Fruit fly (Drosophila melanogaster): ENCODE measurements around the gene Ak3.

Gene Ak3

DNA sequence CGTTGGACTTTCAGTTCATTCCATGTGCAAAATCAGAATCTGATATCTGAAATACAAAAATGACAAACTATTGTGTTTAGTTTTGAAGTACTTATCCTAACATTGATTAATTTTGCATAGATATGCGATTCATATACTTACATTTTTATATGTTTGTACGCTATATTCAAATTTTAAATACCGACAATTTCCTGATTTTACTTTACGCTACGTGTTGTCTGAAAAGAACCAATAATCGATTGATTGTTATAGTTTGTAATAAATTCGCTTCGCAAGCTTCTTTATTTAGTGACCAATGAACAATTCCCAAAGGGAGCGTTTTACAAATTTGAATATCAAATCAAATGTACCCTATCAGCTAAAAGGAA is at the start of gene Ak3:
TSS of gene Ak3 (minus strand) at position 69 of the 368 bp plus-strand sequence.
- no peak for TF ChIP-seq Pif1A (GFP tag; optimal IDR thresholded peaks at IDR 0.05)
- no peak for TF ChIP-seq CG8159 (tag; optimal IDR thresholded peaks at IDR 0.05)
- no peak for TF ChIP-seq CG12605 (GFP tag; IDR thresholded peaks at IDR 0.05)
- TF ChIP-seq CG14655 (GFP tag; optimal IDR thresholded peaks at IDR 0.05), result no peak
- no peak for TF ChIP-seq CG10348 (GFP tag; IDR thresholded peaks at IDR 0.05)
- no peak for TF ChIP-seq gl (tag; optimal IDR thresholded peaks at IDR 0.05)
- TF ChIP-seq CG15710 (tag; optimal IDR thresholded peaks at IDR 0.05), result no peak
- TF ChIP-seq CG4496 (GFP tag; IDR thresholded peaks at IDR 0.05), result no peak
- TF ChIP-seq CG8301 (tag; optimal IDR thresholded peaks at IDR 0.05), result no peak
- TF ChIP-seq Pif1B (GFP tag; optimal IDR thresholded peaks at IDR 0.05), result no peak
- TF ChIP-seq Snoo (tag; optimal IDR thresholded peaks at IDR 0.05), result no peak
- no peak for TF ChIP-seq CG32121 (GFP tag; IDR thresholded peaks at IDR 0.05)
- TF ChIP-seq EcR (GFP tag; optimal IDR thresholded peaks at IDR 0.05), result no peak

DNA sequence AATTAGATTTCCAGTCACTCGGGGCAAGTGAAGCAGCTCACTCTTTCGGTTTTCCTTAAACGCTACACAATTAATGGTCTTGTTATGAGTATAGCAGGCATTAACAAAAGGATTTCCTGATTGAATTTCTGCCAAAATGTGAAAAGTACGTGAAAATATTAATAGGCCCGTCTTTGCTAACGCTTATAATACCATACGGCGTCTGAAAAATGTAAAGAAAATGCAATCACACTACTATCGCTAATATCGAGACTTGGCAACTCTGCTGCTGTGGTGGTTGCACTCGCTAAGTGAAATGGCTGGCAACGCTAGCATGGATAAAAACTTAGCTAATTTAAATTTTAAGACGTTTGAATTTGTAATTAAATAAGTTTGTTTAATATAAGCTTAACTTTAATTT is 3.9 kb upstream of the Ak3 start, which contains the start of gene CG6621:
TSS of gene CG6621 (minus strand) at position 205 of the 400 bp plus-strand sequence.
- no peak for TF ChIP-seq Snoo (tag; optimal IDR thresholded peaks at IDR 0.05)
- TF ChIP-seq CG15710 (tag; optimal IDR thresholded peaks at IDR 0.05), result no peak
- no peak for TF ChIP-seq CG10348 (GFP tag; IDR thresholded peaks at IDR 0.05)
- TF ChIP-seq CG34367 (tag; optimal IDR thresholded peaks at IDR 0.05), result no peak
- TF ChIP-seq D1 (tag; optimal IDR thresholded peaks at IDR 0.05), result no peak
- no peak for TF ChIP-seq CG14655 (GFP tag; optimal IDR thresholded peaks at IDR 0.05)
- no peak for TF ChIP-seq CG4496 (GFP tag; IDR thresholded peaks at IDR 0.05)
- TF ChIP-seq Pif1B (GFP tag; optimal IDR thresholded peaks at IDR 0.05), result no peak
- TF ChIP-seq CG8159 (tag; optimal IDR thresholded peaks at IDR 0.05), result no peak
- TF ChIP-seq Ets98B (GFP tag; IDR thresholded peaks at IDR 0.05), result no peak
- no peak for TF ChIP-seq CG12605 (GFP tag; IDR thresholded peaks at IDR 0.05)
- TF ChIP-seq rn (GFP tag; IDR thresholded peaks at IDR 0.05), result no peak
- TF ChIP-seq CG13204 (GFP tag; optimal IDR thresholded peaks at IDR 0.05), result no peak
- no peak for TF ChIP-seq EcR (GFP tag; optimal IDR thresholded peaks at IDR 0.05)
- no peak for TF ChIP-seq CG8301 (tag; optimal IDR thresholded peaks at IDR 0.05)
- no peak for TF ChIP-seq fd96Ca (GFP tag; IDR thresholded peaks at IDR 0.05)
- TF ChIP-seq CG9948 (tag; optimal IDR thresholded peaks at IDR 0.05), result no peak
- TF ChIP-seq gl (tag; optimal IDR thresholded peaks at IDR 0.05), result no peak

DNA sequence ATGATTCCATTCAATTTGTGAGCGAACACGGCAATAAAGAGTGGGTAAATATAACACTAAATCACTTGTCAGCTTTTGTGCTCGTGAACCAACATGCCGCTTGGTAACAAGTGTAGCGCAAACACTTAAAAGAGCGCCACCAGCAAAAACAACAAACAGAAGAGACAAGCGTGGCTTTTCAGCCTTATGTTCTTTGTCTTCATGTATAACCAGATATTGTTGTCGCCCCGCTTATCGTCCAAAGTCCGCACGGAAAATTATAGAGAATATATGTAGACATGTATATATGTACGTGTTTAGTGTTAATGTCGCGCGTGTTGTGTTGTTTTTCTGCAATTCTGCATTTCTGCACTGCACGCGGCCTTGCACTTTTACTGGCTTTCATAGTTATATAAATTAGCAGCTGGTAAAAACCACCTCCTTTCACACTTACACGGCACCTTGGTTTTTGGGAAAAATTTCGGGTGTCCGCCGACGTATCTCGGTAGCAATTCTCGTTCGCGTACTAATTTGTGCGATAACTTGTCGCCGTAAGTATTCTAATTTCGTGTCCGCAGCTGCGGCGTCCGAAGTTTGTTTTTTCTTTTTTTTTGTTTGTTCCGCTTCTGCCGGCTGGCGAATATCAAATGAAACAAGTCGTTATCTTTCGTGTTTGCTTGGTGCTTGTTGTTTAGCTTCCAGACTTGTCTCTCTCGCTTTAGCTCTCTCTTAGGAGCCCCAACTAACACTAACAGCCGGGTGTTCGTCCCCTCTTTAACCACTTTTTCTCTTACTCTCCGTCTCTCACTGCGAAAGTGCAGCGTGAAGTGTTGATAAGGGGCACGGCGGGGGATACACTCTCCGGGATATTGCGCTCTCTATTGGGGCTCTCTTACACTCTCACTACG is 512 bp downstream of the Ak3 start:
- TF ChIP-seq gl (tag; optimal IDR thresholded peaks at IDR 0.05), result peak; percentile 94
- TF ChIP-seq CG32121 (GFP tag; IDR thresholded peaks at IDR 0.05), result peak; percentile 57; the same call in 1 of the 2 replicates
- TF ChIP-seq Ets98B (GFP tag; IDR thresholded peaks at IDR 0.05), result peak; percentile 82
- peak; percentile 35 for TF ChIP-seq CG15710 (tag; optimal IDR thresholded peaks at IDR 0.05)
- TF ChIP-seq CG8301 (tag; optimal IDR thresholded peaks at IDR 0.05), result peak; percentile 51
- TF ChIP-seq CG34367 (tag; optimal IDR thresholded peaks at IDR 0.05), result peak; percentile 36
- peak; percentile 24 for TF ChIP-seq EcR (GFP tag; optimal IDR thresholded peaks at IDR 0.05)
- TF ChIP-seq CG13204 (GFP tag; optimal IDR thresholded peaks at IDR 0.05), result peak; percentile 90
- peak; percentile 28; the same call in 1 of the 2 replicates for TF ChIP-seq rn (GFP tag; IDR thresholded peaks at IDR 0.05)
- peak; percentile 56 for TF ChIP-seq Pif1A (GFP tag; optimal IDR thresholded peaks at IDR 0.05)
- peak; percentile 54 for TF ChIP-seq Pif1B (GFP tag; optimal IDR thresholded peaks at IDR 0.05)
- peak; percentile 37 for TF ChIP-seq CG17806 (tag; optimal IDR thresholded peaks at IDR 0.05)
- TF ChIP-seq CG8159 (tag; optimal IDR thresholded peaks at IDR 0.05), result peak; percentile 60
- TF ChIP-seq CG4496 (GFP tag; IDR thresholded peaks at IDR 0.05), result peak; percentile 78
- TF ChIP-seq CG12605 (GFP tag; IDR thresholded peaks at IDR 0.05), result peak; percentile 90
- peak; percentile 71 for TF ChIP-seq fd96Ca (GFP tag; IDR thresholded peaks at IDR 0.05)
- no peak for TF ChIP-seq CG10348 (GFP tag; IDR thresholded peaks at IDR 0.05)
- peak; percentile 74 for TF ChIP-seq CG14655 (GFP tag; optimal IDR thresholded peaks at IDR 0.05)
- peak; percentile 26 for TF ChIP-seq Snoo (tag; optimal IDR thresholded peaks at IDR 0.05)
- TF ChIP-seq D1 (tag; optimal IDR thresholded peaks at IDR 0.05), result peak; percentile 7
- no peak for TF ChIP-seq CG9948 (tag; optimal IDR thresholded peaks at IDR 0.05)

DNA sequence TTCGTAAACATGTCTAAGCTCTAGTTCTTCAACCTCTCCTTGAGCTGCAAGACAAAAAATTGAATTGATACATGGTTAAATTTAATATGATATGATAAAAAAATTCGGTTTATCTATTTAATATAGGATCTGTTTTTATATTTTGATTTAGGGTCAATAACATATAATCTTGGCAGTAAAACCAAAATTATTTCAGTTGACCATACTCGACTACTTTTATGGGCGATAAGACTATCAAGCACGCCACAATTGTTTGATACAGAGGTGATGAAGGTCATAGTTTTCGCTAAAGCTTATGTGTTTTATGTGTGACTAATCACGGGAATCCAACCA is 1.1 kb downstream of the Ak3 start:
- TF ChIP-seq Pif1B (GFP tag; optimal IDR thresholded peaks at IDR 0.05), result no peak
- no peak for TF ChIP-seq CG15710 (tag; optimal IDR thresholded peaks at IDR 0.05)
- no peak for TF ChIP-seq rn (GFP tag; IDR thresholded peaks at IDR 0.05)
- TF ChIP-seq CG32121 (GFP tag; IDR thresholded peaks at IDR 0.05), result no peak
- no peak for TF ChIP-seq Pif1A (GFP tag; optimal IDR thresholded peaks at IDR 0.05)
- TF ChIP-seq CG34367 (tag; optimal IDR thresholded peaks at IDR 0.05), result no peak
- no peak for TF ChIP-seq CG4496 (GFP tag; IDR thresholded peaks at IDR 0.05)
- TF ChIP-seq D1 (tag; optimal IDR thresholded peaks at IDR 0.05), result no peak
- no peak for TF ChIP-seq CG8301 (tag; optimal IDR thresholded peaks at IDR 0.05)
- no peak for TF ChIP-seq EcR (GFP tag; optimal IDR thresholded peaks at IDR 0.05)
- TF ChIP-seq fd96Ca (GFP tag; IDR thresholded peaks at IDR 0.05), result no peak
- TF ChIP-seq CG10348 (GFP tag; IDR thresholded peaks at IDR 0.05), result no peak
- TF ChIP-seq CG14655 (GFP tag; optimal IDR thresholded peaks at IDR 0.05), result no peak
- no peak for TF ChIP-seq CG8159 (tag; optimal IDR thresholded peaks at IDR 0.05)

DNA sequence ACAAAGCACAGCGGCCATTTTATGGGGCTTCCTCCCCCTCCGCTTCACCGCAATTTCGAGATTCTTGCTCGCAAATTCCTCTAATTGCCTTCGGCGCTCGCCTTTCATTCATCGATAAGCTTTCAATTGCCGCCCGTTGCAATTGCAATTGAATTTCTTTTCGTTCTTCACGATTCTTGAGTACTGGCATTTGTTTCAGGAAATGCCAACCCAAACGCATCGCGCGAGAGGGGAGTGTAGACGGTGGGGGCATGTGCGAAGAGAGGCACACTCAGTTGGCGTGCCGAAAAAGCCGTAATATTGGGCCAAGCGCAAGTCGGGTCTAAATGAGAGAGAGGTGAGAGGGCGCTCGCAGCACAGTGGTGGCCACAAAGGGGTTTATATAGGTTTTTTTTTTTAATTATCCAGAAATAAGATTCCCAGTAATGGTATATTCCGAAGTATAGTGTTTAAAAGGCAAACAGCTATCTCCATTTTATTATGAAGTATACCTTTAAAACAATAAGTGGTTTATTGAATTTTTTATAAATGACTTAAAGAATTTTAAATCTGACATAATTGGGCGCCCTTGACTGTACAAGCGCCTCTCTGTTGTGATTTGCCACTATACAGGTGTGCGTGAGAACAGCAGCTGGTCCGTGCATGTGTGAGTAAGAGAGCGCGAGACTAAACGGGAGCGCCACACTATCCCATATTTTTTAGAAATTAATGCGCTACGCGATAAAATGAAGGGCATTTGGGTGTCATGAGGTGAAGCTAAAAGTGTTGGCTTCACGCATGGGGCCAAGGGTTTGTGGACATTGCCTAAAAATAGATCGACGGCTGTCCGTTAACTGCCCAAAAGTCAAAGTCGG is 2.7 kb downstream of the Ak3 start:
- peak; percentile 38 for TF ChIP-seq rn (GFP tag; IDR thresholded peaks at IDR 0.05)
- TF ChIP-seq CG17806 (tag; optimal IDR thresholded peaks at IDR 0.05), result peak; percentile 86
- peak; percentile 69; the same call in 1 of the 2 replicates for TF ChIP-seq CG10348 (GFP tag; IDR thresholded peaks at IDR 0.05)
- peak; percentile 89 for TF ChIP-seq CG8301 (tag; optimal IDR thresholded peaks at IDR 0.05)
- peak; percentile 86 for TF ChIP-seq Pif1B (GFP tag; optimal IDR thresholded peaks at IDR 0.05)
- TF ChIP-seq CG12605 (GFP tag; IDR thresholded peaks at IDR 0.05), result peak; percentile 81
- TF ChIP-seq CG4496 (GFP tag; IDR thresholded peaks at IDR 0.05), result peak; percentile 93
- peak; percentile 91 for TF ChIP-seq Pif1A (GFP tag; optimal IDR thresholded peaks at IDR 0.05)
- peak; percentile 89 for TF ChIP-seq CG8159 (tag; optimal IDR thresholded peaks at IDR 0.05)
- peak; percentile 66 for TF ChIP-seq D1 (tag; optimal IDR thresholded peaks at IDR 0.05)
- peak; percentile 41 for TF ChIP-seq gl (tag; optimal IDR thresholded peaks at IDR 0.05)
- TF ChIP-seq Snoo (tag; optimal IDR thresholded peaks at IDR 0.05), result peak; percentile 87
- peak; percentile 80 for TF ChIP-seq CG34367 (tag; optimal IDR thresholded peaks at IDR 0.05)
- peak; percentile 93 for TF ChIP-seq CG32121 (GFP tag; IDR thresholded peaks at IDR 0.05)
- peak; percentile 83 for TF ChIP-seq CG9948 (tag; optimal IDR thresholded peaks at IDR 0.05)
- TF ChIP-seq Ets98B (GFP tag; IDR thresholded peaks at IDR 0.05), result peak; percentile 86
- TF ChIP-seq CG13204 (GFP tag; optimal IDR thresholded peaks at IDR 0.05), result peak; percentile 64
- peak; percentile 90 for TF ChIP-seq CG14655 (GFP tag; optimal IDR thresholded peaks at IDR 0.05)
- TF ChIP-seq CG15710 (tag; optimal IDR thresholded peaks at IDR 0.05), result peak; percentile 89
- peak; percentile 78 for TF ChIP-seq fd96Ca (GFP tag; IDR thresholded peaks at IDR 0.05)
- peak; percentile 24 for TF ChIP-seq EcR (GFP tag; optimal IDR thresholded peaks at IDR 0.05)

Measured in whole organism, pupa.